Worm (Caenorhabditis elegans) whole organism, L4 larva: ENCODE measurements around the gene ced-11.

Experiments used
- F10B5.3 ChIP-seq: sonication (generic microtip); optimal IDR thresholded peaks from 2 replicates; lab custom pipeline; 2016; ENCODE audit warnings: mild to moderate bottlenecking, missing genetic modification characterization, missing compliant biosample characterization
- F26F4.8 ChIP-seq: fragments of 200-800 bp; sonication (Bioruptor generic); conservative IDR thresholded peaks from 2 replicates; pipeline ENCODE4 v1.3.6; 2022; ENCODE audit warnings: missing genetic modification characterization, missing compliant biosample characterization
- F49E8.2 ChIP-seq: sonication (generic microtip); optimal IDR thresholded peaks from 2 replicates; lab custom pipeline; 2016; ENCODE audit warnings: missing compliant biosample characterization, mild to moderate bottlenecking, missing genetic modification characterization, borderline replicate concordance
- R02D3.7 ChIP-seq: fragments of 150-350 bp; sonication (generic microtip); optimal IDR thresholded peaks from 3 replicates; lab custom pipeline; 2014; ENCODE audit warnings: missing biosample characterization, missing genetic modification characterization
- Y5F2A.4 ChIP-seq: fragments of 200-800 bp; sonication (Bioruptor generic); optimal IDR thresholded peaks from 2 replicates; lab custom pipeline; 2018; ENCODE audit warnings: mild to moderate bottlenecking, missing genetic modification characterization, missing compliant biosample characterization
- ZK337.2 ChIP-seq: fragments of 200-800 bp; sonication (Bioruptor generic); IDR thresholded peaks from 2 replicates; pipeline ENCODE4 v1.3.6; 2022; ENCODE audit warnings: missing genetic modification reagents, missing genetic modification characterization, missing compliant biosample characterization
- aha-1 ChIP-seq: fragments of 150-350 bp; peaks from one replicate; lab custom pipeline; 2014; ENCODE audit warnings: missing biosample characterization, missing genetic modification characterization
- ama-1 ChIP-seq: fragments of 150-350 bp; optimal IDR thresholded peaks from 2 replicates; lab custom pipeline; 2014; ENCODE audit warnings: inconsistent platforms, mixed read lengths
- arid-1 ChIP-seq: fragments of 200-800 bp; sonication (Bioruptor generic); conservative IDR thresholded peaks from 2 replicates; pipeline ENCODE4 v1.3.6; 2022; ENCODE audit warnings: missing genetic modification reagents, missing genetic modification characterization, missing compliant biosample characterization
- ceh-28 ChIP-seq: fragments of 150-350 bp; optimal IDR thresholded peaks from 2 replicates; lab custom pipeline; 2014; ENCODE audit warnings: missing biosample characterization, missing genetic modification reagents, missing genetic modification characterization
- cey-2 ChIP-seq: sonication (generic microtip); optimal IDR thresholded peaks from 3 replicates; lab custom pipeline; 2017; ENCODE audit warnings: missing genetic modification characterization, mild to moderate bottlenecking, missing compliant biosample characterization, antibody characterized with exemption, borderline replicate concordance; ENCODE audit not compliant: insufficient read depth
- ctbp-1 ChIP-seq: fragments of 200-800 bp; sonication (Bioruptor generic); IDR thresholded peaks from 2 replicates; pipeline ENCODE4 v1.3.6; 2022; ENCODE audit warnings: missing genetic modification reagents, missing genetic modification characterization, missing compliant biosample characterization
- daf-12 ChIP-seq: fragments of 150-350 bp; optimal IDR thresholded peaks from 2 replicates; lab custom pipeline; 2014; ENCODE audit warnings: missing biosample characterization, missing genetic modification reagents, missing genetic modification characterization
- daf-8 ChIP-seq: fragments of 200-800 bp; sonication (Bioruptor generic); IDR thresholded peaks from 2 replicates; pipeline ENCODE4 v1.3.6; 2022; ENCODE audit warnings: missing genetic modification characterization, missing compliant biosample characterization
- dmd-6 ChIP-seq: fragments of 200-800 bp; sonication (Bioruptor generic); IDR thresholded peaks from 2 replicates; pipeline ENCODE4 v1.3.6; 2022; ENCODE audit warnings: missing genetic modification reagents, missing genetic modification characterization, missing compliant biosample characterization
- dmd-8 ChIP-seq: fragments of 200-800 bp; sonication (Bioruptor generic); IDR thresholded peaks from 2 replicates; pipeline ENCODE4 v1.3.6; 2022; ENCODE audit warnings: missing genetic modification characterization, missing compliant biosample characterization
- egl-43 ChIP-seq: fragments of 200-800 bp; sonication (Bioruptor generic); IDR thresholded peaks from 2 replicates; pipeline ENCODE4 v1.3.6; 2022; ENCODE audit warnings: missing genetic modification reagents, missing genetic modification characterization, missing compliant biosample characterization
- hif-1 ChIP-seq, 2 experiments: sonication (generic microtip); optimal IDR thresholded peaks; 2 replicates each; lab custom pipeline; 2016 to 2017; ENCODE audit warnings: missing compliant biosample characterization in 2 of 2, missing genetic modification characterization in 2 of 2, missing genetic modification reagents in 2 of 2, missing genotype in 2 of 2, mild to moderate bottlenecking in 1 of 2
- jun-1 ChIP-seq: fragments of 150-350 bp; optimal IDR thresholded peaks from 2 replicates; lab custom pipeline; 2014; ENCODE audit warnings: missing biosample characterization, missing genetic modification reagents, missing genetic modification characterization
- lin-1 ChIP-seq: fragments of 200-800 bp; sonication (Bioruptor generic); IDR thresholded peaks from 2 replicates; pipeline ENCODE4 v1.3.6; 2022; ENCODE audit warnings: missing genetic modification reagents, missing genetic modification characterization, missing compliant biosample characterization
- lin-13 ChIP-seq: fragments of 150-350 bp; optimal IDR thresholded peaks from 2 replicates; lab custom pipeline; 2014; ENCODE audit warnings: missing biosample characterization, missing genetic modification reagents, missing genetic modification characterization
- lin-15B ChIP-seq: fragments of 150-350 bp; sonication (generic microtip); optimal IDR thresholded peaks from 3 replicates; lab custom pipeline; 2014; ENCODE audit warnings: missing biosample characterization, missing genetic modification characterization
- madf-5 ChIP-seq, 2 experiments: fragments of 200-800 bp; sonication (Bioruptor generic); IDR thresholded peaks; 2 replicates each; pipeline ENCODE4 v1.3.6; 2022; ENCODE audit warnings: missing compliant biosample characterization in 2 of 2, missing genetic modification characterization in 2 of 2
- mdt-29 ChIP-seq: fragments of 200-800 bp; sonication (Bioruptor generic); IDR thresholded peaks from 2 replicates; pipeline ENCODE4 v1.3.6; 2022; ENCODE audit warnings: missing genetic modification reagents, missing genetic modification characterization, missing compliant biosample characterization
- nhr-10 ChIP-seq: fragments of 150-350 bp; optimal IDR thresholded peaks from 2 replicates; lab custom pipeline; 2014; ENCODE audit warnings: missing biosample characterization, missing genetic modification characterization
- nhr-102 ChIP-seq: sonication (generic microtip); optimal IDR thresholded peaks from 2 replicates; lab custom pipeline; 2016; ENCODE audit warnings: mild to moderate bottlenecking, missing genetic modification characterization, moderate library complexity, missing compliant biosample characterization
- nhr-25 ChIP-seq: sonication (generic microtip); optimal IDR thresholded peaks from 2 replicates; lab custom pipeline; 2017; ENCODE audit warnings: missing genetic modification characterization, mild to moderate bottlenecking, missing compliant biosample characterization, antibody characterized with exemption, moderate library complexity, borderline replicate concordance; ENCODE audit not compliant: insufficient read depth
- nhr-41 ChIP-seq: fragments of 200-800 bp; sonication (Bioruptor generic); IDR thresholded peaks from 2 replicates; pipeline ENCODE4 v1.3.6; 2022; ENCODE audit warnings: missing genetic modification reagents, missing genetic modification characterization, missing compliant biosample characterization
- nhr-6 ChIP-seq: fragments of 150-350 bp; optimal IDR thresholded peaks from 2 replicates; lab custom pipeline; 2014; ENCODE audit warnings: missing biosample characterization, missing genetic modification characterization
- nhr-76 ChIP-seq: fragments of 150-350 bp; optimal IDR thresholded peaks from 2 replicates; lab custom pipeline; 2014; ENCODE audit warnings: missing biosample characterization, missing genetic modification characterization
- php-3 ChIP-seq: fragments of 200-800 bp; sonication (Bioruptor generic); IDR thresholded peaks from 2 replicates; pipeline ENCODE4 v1.3.6; 2022; ENCODE audit warnings: missing genetic modification reagents, missing genetic modification characterization, missing compliant biosample characterization
- pqm-1 ChIP-seq: sonication (generic microtip); optimal IDR thresholded peaks from 2 replicates; lab custom pipeline; 2017; ENCODE audit warnings: missing biosample characterization, missing genetic modification characterization
- rbr-2 ChIP-seq: sonication (generic microtip); optimal IDR thresholded peaks from 2 replicates; lab custom pipeline; 2016; ENCODE audit warnings: missing genotype, missing genetic modification characterization, missing compliant biosample characterization
- saeg-2 ChIP-seq: fragments of 200-800 bp; sonication (Bioruptor generic); IDR thresholded peaks from 2 replicates; pipeline ENCODE4 v1.3.6; 2022; ENCODE audit warnings: missing genetic modification reagents, missing genetic modification characterization, missing compliant biosample characterization
- sdz-12 ChIP-seq: fragments of 200-800 bp; sonication (Bioruptor generic); optimal IDR thresholded peaks from 2 replicates; lab custom pipeline; 2018; ENCODE audit warnings: mild to moderate bottlenecking, missing genetic modification characterization, missing compliant biosample characterization
- skn-1 ChIP-seq: fragments of 150-350 bp; optimal IDR thresholded peaks from 2 replicates; lab custom pipeline; 2014; ENCODE audit warnings: missing biosample characterization, missing genetic modification characterization
- snpc-1.2 ChIP-seq: fragments of 200-800 bp; sonication (Bioruptor generic); IDR thresholded peaks from 2 replicates; pipeline ENCODE4 v1.3.6; 2022; ENCODE audit warnings: missing genetic modification reagents, missing genetic modification characterization, missing compliant biosample characterization
- snpc-4 ChIP-seq: fragments of 150-350 bp; optimal IDR thresholded peaks from 2 replicates; lab custom pipeline; 2014; ENCODE audit warnings: missing biosample characterization, missing genetic modification characterization
- spr-1 ChIP-seq: sonication (generic microtip); optimal IDR thresholded peaks from 2 replicates; lab custom pipeline; 2016; ENCODE audit warnings: mild to moderate bottlenecking, missing genetic modification characterization, missing compliant biosample characterization
- tag-97 ChIP-seq: fragments of 200-800 bp; sonication (Bioruptor generic); IDR thresholded peaks from 2 replicates; pipeline ENCODE4 v1.3.6; 2022; ENCODE audit warnings: missing genetic modification characterization, missing compliant biosample characterization
- unc-130 ChIP-seq: sonication (generic microtip); optimal IDR thresholded peaks from 2 replicates; lab custom pipeline; 2016; ENCODE audit warnings: missing genetic modification reagents, missing genetic modification characterization, missing compliant biosample characterization
- unc-62 ChIP-seq, 3 experiments: fragments of 150-350 bp in 1 of 3; sonication (generic microtip); optimal IDR thresholded peaks in 2 of 3; peaks in 1 of 3; 1 replicate in 1 of 3; 2 replicates in 2 of 3; lab custom pipeline; 2014 to 2017; ENCODE audit warnings: missing biosample characterization in 3 of 3, missing genetic modification characterization in 3 of 3, missing genetic modification reagents in 3 of 3, missing genotype in 1 of 3
- vab-7 ChIP-seq: fragments of 200-800 bp; sonication (Bioruptor generic); IDR thresholded peaks from 2 replicates; pipeline ENCODE4 v1.3.6; 2022; ENCODE audit warnings: missing genetic modification reagents, missing genetic modification characterization, missing compliant biosample characterization
- zfp-3 ChIP-seq: fragments of 200-800 bp; sonication (Bioruptor generic); conservative IDR thresholded peaks from 2 replicates; pipeline ENCODE4 v1.3.6; 2022; ENCODE audit warnings: missing genetic modification reagents, missing genetic modification characterization, missing compliant biosample characterization
- zip-2 ChIP-seq: fragments of 150-350 bp; optimal IDR thresholded peaks from 2 replicates; lab custom pipeline; 2014; ENCODE audit warnings: missing biosample characterization, missing genetic modification characterization
- ztf-7 ChIP-seq: fragments of 150-350 bp; optimal IDR thresholded peaks from 2 replicates; lab custom pipeline; 2014; ENCODE audit warnings: missing biosample characterization, missing genetic modification characterization

Gene ced-11

DNA sequence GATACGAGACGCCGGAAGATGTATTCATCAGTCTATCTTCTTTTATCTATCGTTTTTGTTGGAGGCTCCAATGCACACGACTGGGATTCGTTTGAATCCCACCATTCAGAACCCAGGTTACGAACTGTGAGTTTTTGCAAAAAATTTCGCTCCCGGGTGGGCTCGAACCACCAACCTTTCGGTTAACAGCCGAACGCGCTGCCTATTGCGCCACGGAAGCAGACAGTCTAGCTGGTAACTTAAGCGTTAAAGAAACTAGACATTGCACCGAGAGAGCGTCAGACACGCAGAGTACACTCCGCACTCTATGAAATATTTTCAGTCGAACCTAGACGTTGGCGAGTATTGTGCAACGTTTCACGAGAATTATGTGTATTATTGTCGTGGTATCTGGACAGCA is 15.3 kb upstream of the ced-11 start (continued):
- TF ChIP-seq unc-62 (GFP tag; optimal IDR thresholded peaks at IDR 0.05 in 1 of 2; lab: Kevin White, UChicago): peak in 1 of 2 experiments; percentile 92
- no peak for TF ChIP-seq unc-62 (tag; optimal IDR thresholded peaks at IDR 0.05; lab: Kevin White, UChicago)
- no peak for TF ChIP-seq F10B5.3 (tag; lab: Kevin White, UChicago)
- no peak for TF ChIP-seq php-3 (GFP tag; lab: Robert Waterston, UW)
- peak; percentile 37 for TF ChIP-seq nhr-102 (tag; lab: Kevin White, UChicago)
- peak; percentile 22 for TF ChIP-seq snpc-4 (tag; lab: Kevin White, UChicago)
- no peak for TF ChIP-seq nhr-25 (tag; lab: Kevin White, UChicago)
- TF ChIP-seq hif-1 (tag; optimal IDR thresholded peaks at IDR 0.05; lab: Kevin White, UChicago): peak in 1 of 2 experiments; percentile 54
- peak; percentile 30 for TF ChIP-seq lin-13 (GFP tag; lab: Kevin White, UChicago)
- peak; percentile 94 for TF ChIP-seq aha-1 (tag; lab: Kevin White, UChicago)
- TF ChIP-seq R02D3.7 (tag; lab: Kevin White, UChicago): no peak
- TF ChIP-seq jun-1 (tag; lab: Kevin White, UChicago): no peak
- peak; percentile 59 for TF ChIP-seq dmd-6 (GFP tag; lab: Robert Waterston, UW)
- TF ChIP-seq ceh-28: no peak
- no peak for TF ChIP-seq cey-2 (tag; lab: Kevin White, UChicago)
- peak; percentile 41 for TF ChIP-seq spr-1
- TF ChIP-seq ctbp-1: peak; percentile 68
- 0 out of 2 replicates have a peak, but pooled peaks have one; percentile 44 for TF ChIP-seq nhr-41 (GFP tag; lab: Robert Waterston, UW)
- peak; percentile 57 for TF ChIP-seq unc-130 (GFP tag; lab: Kevin White, UChicago)
- no peak for TF ChIP-seq nhr-6 (tag; lab: Kevin White, UChicago)
- TF ChIP-seq dmd-8 (GFP tag; lab: Robert Waterston, UW): peak; percentile 74
- peak; percentile 73 for TF ChIP-seq snpc-1.2
- TF ChIP-seq tag-97 (GFP tag; lab: Robert Waterston, UW): no peak
- peak; percentile 75 for TF ChIP-seq arid-1 (GFP tag; lab: Robert Waterston, UW)
- no peak for TF ChIP-seq ZK337.2
- no peak for TF ChIP-seq pqm-1 (tag; lab: Kevin White, UChicago)
- peak; percentile 54 for TF ChIP-seq mdt-29 (GFP tag; lab: Robert Waterston, UW)
- TF ChIP-seq ztf-7 (tag; lab: Kevin White, UChicago): no peak
- no peak for TF ChIP-seq lin-15B (tag; lab: Kevin White, UChicago)
- TF ChIP-seq sdz-12 (GFP tag; lab: Kevin White, UChicago): no peak
- no peak for TF ChIP-seq F49E8.2 (tag; lab: Kevin White, UChicago)
- TF ChIP-seq daf-8 (GFP tag; lab: Robert Waterston, UW): no peak
- TF ChIP-seq saeg-2 (GFP tag; lab: Robert Waterston, UW): 0 out of 2 replicates have a peak, but pooled peaks have one; percentile 69
- TF ChIP-seq Y5F2A.4 (GFP tag; lab: Kevin White, UChicago): peak; percentile 26
- peak in 1 of 2 experiments; percentile 88; a peak in 2 of 4 replicates for TF ChIP-seq madf-5 (GFP tag; IDR thresholded peaks at IDR 0.05; lab: Robert Waterston, UW)
- TF ChIP-seq ama-1 (lab: Kevin White, UChicago): no peak
- peak; percentile 38 for TF ChIP-seq rbr-2 (tag; lab: Kevin White, UChicago)
- peak; percentile 35 for TF ChIP-seq zip-2 (tag; lab: Kevin White, UChicago)
- no peak for TF ChIP-seq zfp-3 (GFP tag; lab: Robert Waterston, UW)
- 0 out of 2 replicates have a peak, but pooled peaks have one; percentile 16 for TF ChIP-seq lin-1 (GFP tag; lab: Robert Waterston, UW)
- TF ChIP-seq daf-12: no peak
- TF ChIP-seq nhr-76 (tag; lab: Kevin White, UChicago): no peak
- peak; percentile 90 for TF ChIP-seq vab-7 (GFP tag; lab: Robert Waterston, UW)
- peak; percentile 95 for TF ChIP-seq egl-43 (GFP tag; lab: Robert Waterston, UW)
- peak; percentile 75 for TF ChIP-seq F26F4.8 (GFP tag; lab: Robert Waterston, UW)
- no peak for TF ChIP-seq nhr-10
- TF ChIP-seq skn-1 (tag; lab: Kevin White, UChicago): no peak
